Worm (Caenorhabditis elegans): ENCODE results near the gene F13H6.5.

F13H6.5 gene

ce11 chrV:6400950-6401551 is 26.3 kb upstream of the F13H6.5 start (continued):
- TF ChIP-seq hmg-1.2 (GFP tag; IDR thresholded peaks at IDR 0.05) (0 out of 2 replicates have a peak, but pooled peaks have one; percentile 17), C17E4.6 (GFP tag; IDR thresholded peaks at IDR 0.05) (no peak), C06A6.2 (GFP tag; conservative IDR thresholded peaks at IDR 0.05) (0 out of 2 replicates have a peak, but pooled peaks have one; percentile 28), Y56A3A.18 (GFP tag; IDR thresholded peaks at IDR 0.05) (0 out of 2 replicates have a peak, but pooled peaks have one; percentile 10), rcor-1 (GFP tag; IDR thresholded peaks at IDR 0.05) (no peak), zfh-2 (GFP tag; conservative IDR thresholded peaks at IDR 0.05) (no peak), D2030.7 (GFP tag; IDR thresholded peaks at IDR 0.05) (no peak), madf-6 (GFP tag; IDR thresholded peaks at IDR 0.05) (0 out of 2 replicates have a peak, but pooled peaks have one; percentile 7), Y67H2A.10 (GFP tag; conservative IDR thresholded peaks at IDR 0.05) (no peak), Y79H2A.3 (GFP tag; conservative IDR thresholded peaks at IDR 0.05) (no peak), B0019.2 (GFP tag; conservative IDR thresholded peaks at IDR 0.05) (no peak), attf-5 (GFP tag; optimal IDR thresholded peaks at IDR 0.05) (no peak), tlf-1 (GFP tag; optimal IDR thresholded peaks at IDR 0.05) (no peak), die-1 (tag; optimal IDR thresholded peaks at IDR 0.05) (no peak), F39B2.1 (GFP tag; IDR thresholded peaks at IDR 0.05) (no peak), repo-1 (tag; optimal IDR thresholded peaks at IDR 0.05) (peak; percentile 14), lag-1 (GFP tag; IDR thresholded peaks at IDR 0.05) (no peak), dpl-1 (GFP tag; optimal IDR thresholded peaks at IDR 0.05) (no peak), F57C9.4 (tag; optimal IDR thresholded peaks at IDR 0.05) (no peak), rec-8 (tag; optimal IDR thresholded peaks at IDR 0.05) (no peak), snpc-1.1 (tag; optimal IDR thresholded peaks at IDR 0.05; ENCODE audit: insufficient read depth) (no peak)

- no peak for TF ChIP-seq chd-7 (tag; optimal IDR thresholded peaks at IDR 0.05)
- TF ChIP-seq let-607 (tag; optimal IDR thresholded peaks at IDR 0.05) = peak in 1 of 2 experiments; percentile 17
Measured at ce11 chrV:6400528-6400927, 25.8 kb upstream of the F13H6.5 start.

ce11 chrV:6399831-6400230 is 25.1 kb upstream of the F13H6.5 start, which contains the start of gene gfi-1:
TSS of gene gfi-1 (minus strand) at chrV:6399931.
- TF ChIP-seq snpc-3.4 (tag; optimal IDR thresholded peaks at IDR 0.05) = no peak
- no peak for TF ChIP-seq cebp-2 (GFP tag; IDR thresholded peaks at IDR 0.05)
- TF ChIP-seq lin-40 (tag; optimal IDR thresholded peaks at IDR 0.05) = no peak
- TF ChIP-seq F23B12.7 (tag; optimal IDR thresholded peaks at IDR 0.05; ENCODE audit: insufficient read depth) = no peak
- no peak for TF ChIP-seq T07F8.4 (tag; optimal IDR thresholded peaks at IDR 0.05)
- no peak for TF ChIP-seq aptf-2 (GFP tag; conservative IDR thresholded peaks at IDR 0.05)
- no peak for TF ChIP-seq C06A6.2 (GFP tag; conservative IDR thresholded peaks at IDR 0.05)
- no peak for TF ChIP-seq B0035.1 (tag; optimal IDR thresholded peaks at IDR 0.05)
- TF ChIP-seq ztf-28 (GFP tag; IDR thresholded peaks at IDR 0.05) = no peak
- TF ChIP-seq mes-4 (tag; optimal IDR thresholded peaks at IDR 0.05) = no peak
- no peak for TF ChIP-seq snpc-1.1 (tag; optimal IDR thresholded peaks at IDR 0.05; ENCODE audit: insufficient read depth)

- TF ChIP-seq ets-4 (GFP tag; optimal IDR thresholded peaks at IDR 0.05) (peak; percentile 5), xnd-1 (tag; optimal IDR thresholded peaks at IDR 0.05) (no peak), D2030.7 (GFP tag; IDR thresholded peaks at IDR 0.05) (no peak), nhr-80 (tag; optimal IDR thresholded peaks at IDR 0.05) (peak; percentile 75)
Measured at ce11 chrV:6398922-6399321, 24.2 kb upstream of the F13H6.5 start.

All from whole organism, young adult.